Worm (Caenorhabditis elegans) whole organism, midembryonic: ENCODE results near the gene cab-1.

Experiments
- T22C8.4 ChIP-seq: fragments of 200-800 bp; sonication (Bioruptor generic); IDR thresholded peaks from 2 replicates; pipeline ENCODE4 v1.3.6; 2022; ENCODE audit warnings: missing genetic modification characterization, missing compliant biosample characterization
- med-1 ChIP-seq: sonication (generic microtip); optimal IDR thresholded peaks from 2 replicates; lab custom pipeline; 2017; ENCODE audit warnings: missing genetic modification characterization, mild to moderate bottlenecking, missing compliant biosample characterization, antibody characterized with exemption, missing genetic modification reagents; ENCODE audit not compliant: insufficient read depth

DNA sequence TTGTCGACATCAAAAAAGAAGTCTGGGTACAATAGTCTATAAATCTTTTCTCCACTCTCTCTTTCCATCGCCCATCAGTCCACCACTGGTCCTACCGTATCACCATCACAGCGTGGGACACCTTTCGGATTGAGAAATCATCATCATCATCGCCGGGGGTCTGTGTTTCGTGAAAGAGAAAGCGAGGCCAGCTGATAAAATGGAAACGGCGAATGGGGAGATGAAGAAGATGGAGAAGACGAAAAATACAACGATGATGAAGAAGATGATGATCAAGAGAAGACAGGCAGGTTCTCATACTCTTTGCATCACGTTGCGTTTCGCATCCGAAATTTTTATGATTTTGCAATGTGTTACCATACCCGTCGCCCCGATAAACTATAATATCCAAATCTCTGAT, 36.3 kb downstream of the cab-1 start:
- no peak for TF ChIP-seq T22C8.4 (GFP tag; lab: Robert Waterston, UW)
- TF ChIP-seq med-1 (GFP tag; lab: Kevin White, UChicago) = no peak
